Worm (Caenorhabditis elegans): ENCODE data around the gene mars-1.

DNA sequence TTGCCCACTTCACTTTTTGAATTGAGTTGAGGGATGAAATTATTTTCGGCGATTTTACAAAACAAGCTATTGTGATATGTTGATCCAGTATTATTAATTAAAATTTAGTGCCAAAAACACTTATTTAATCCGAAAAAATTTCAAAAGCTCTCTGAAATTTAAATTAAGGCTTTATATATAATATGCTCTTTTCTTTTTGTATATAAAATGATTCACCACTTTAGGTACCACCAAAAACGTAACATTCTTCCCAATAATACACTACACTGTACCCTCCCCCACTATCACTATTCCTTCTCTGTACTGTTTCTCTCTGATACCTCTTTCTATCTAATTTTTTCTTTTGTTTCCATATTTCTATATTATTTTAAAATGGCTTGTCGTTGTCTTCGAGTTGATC lies 8.5 kb upstream of the mars-1 start, which contains the start of gene prx-2:
- TF ChIP-seq lsy-2 (tag; optimal IDR thresholded peaks at IDR 0.05) (no peak), lin-15B (tag; optimal IDR thresholded peaks at IDR 0.05) (no peak), dpl-1 (GFP tag; optimal IDR thresholded peaks at IDR 0.05) (no peak), aly-2 (tag; optimal IDR thresholded peaks at IDR 0.05) (no peak), fkh-10 (GFP tag; optimal IDR thresholded peaks at IDR 0.05) (no peak), pha-4 (GFP tag; IDR thresholded peaks at IDR 0.05) (no peak), pha-4 (tag; optimal IDR thresholded peaks at IDR 0.05) (no peak)

Data from whole organism, L4 larva.